Fruit fly (Drosophila melanogaster) whole organism, embryonic: ENCODE measurements around the gene CG13306.

Source experiments
- Atf-2 ChIP-seq: fragments of 200-800 bp; sonication (Bioruptor generic); optimal IDR thresholded peaks from 2 replicates; lab custom pipeline; 2016; ENCODE audit warnings: missing biosample characterization, missing genetic modification characterization
- C15 ChIP-seq: fragments of 200-800 bp; sonication (Bioruptor generic); IDR thresholded peaks from 3 replicates; pipeline ENCODE4 v1.3.6; 2022; ENCODE audit warnings: missing biosample characterization, missing genetic modification characterization
- CG12104 ChIP-seq: fragments of 200-800 bp; sonication (Bioruptor generic); optimal IDR thresholded peaks from 3 replicates; lab custom pipeline; 2016; ENCODE audit warnings: missing biosample characterization, missing genetic modification characterization
- CG1233 ChIP-seq: fragments of 200-800 bp; sonication (Bioruptor generic); optimal IDR thresholded peaks from 4 replicates; lab custom pipeline; 2018; ENCODE audit warnings: missing biosample characterization, mild to moderate bottlenecking, missing genetic modification characterization
- CG14050 ChIP-seq: fragments of 200-800 bp; sonication (Bioruptor generic); IDR thresholded peaks from 3 replicates; pipeline ENCODE4 v1.3.6; 2022; ENCODE audit warnings: missing biosample characterization, missing genetic modification characterization
- CG15514 ChIP-seq: fragments of 200-800 bp; sonication (Bioruptor generic); optimal IDR thresholded peaks from 3 replicates; lab custom pipeline; 2017; ENCODE audit warnings: missing biosample characterization, missing genetic modification characterization, mild to moderate bottlenecking, moderate library complexity, missing genetic modification reagents
- CG1602 ChIP-seq: fragments of 200-800 bp; sonication (Bioruptor generic); optimal IDR thresholded peaks from 3 replicates; lab custom pipeline; 2016; ENCODE audit warnings: missing biosample characterization, missing genetic modification characterization
- CG1603 ChIP-seq: fragments of 200-800 bp; sonication (Bioruptor generic); optimal IDR thresholded peaks from 2 replicates; lab custom pipeline; 2019; ENCODE audit warnings: missing biosample characterization, mild to moderate bottlenecking, missing genetic modification characterization, moderate library complexity
- CG16779 ChIP-seq: fragments of 200-800 bp; sonication (Bioruptor generic); IDR thresholded peaks from 2 replicates; pipeline ENCODE4 v1.3.6; 2022; ENCODE audit warnings: missing biosample characterization, missing genetic modification characterization
- CG2120 ChIP-seq: fragments of 200-800 bp; sonication (Bioruptor generic); optimal IDR thresholded peaks from 3 replicates; lab custom pipeline; 2016; ENCODE audit warnings: missing biosample characterization, missing genetic modification characterization
- CG2678 ChIP-seq: fragments of 200-800 bp; sonication (Bioruptor generic); optimal IDR thresholded peaks from 3 replicates; lab custom pipeline; 2019; ENCODE audit warnings: missing biosample characterization, mild to moderate bottlenecking, missing genetic modification characterization, moderate library complexity
- CG30431 ChIP-seq: fragments of 200-800 bp; sonication (Bioruptor generic); optimal IDR thresholded peaks from 2 replicates; lab custom pipeline; 2017; ENCODE audit warnings: missing biosample characterization, missing genetic modification characterization
- CG31388 ChIP-seq: fragments of 200-800 bp; sonication (Bioruptor generic); optimal IDR thresholded peaks from 2 replicates; lab custom pipeline; 2016; ENCODE audit warnings: missing biosample characterization, missing genetic modification characterization
- CG33213 ChIP-seq: fragments of 200-800 bp; sonication (Bioruptor generic); optimal IDR thresholded peaks from 3 replicates; lab custom pipeline; 2016; ENCODE audit warnings: missing biosample characterization, missing genetic modification characterization
- CG3726 ChIP-seq: fragments of 200-800 bp; sonication (Bioruptor generic); IDR thresholded peaks from 3 replicates; pipeline ENCODE4, ENCODE4 v1.3.6; 2022; ENCODE audit warnings: missing biosample characterization, missing genetic modification characterization
- CG4854 ChIP-seq: fragments of 200-800 bp; sonication (Bioruptor generic); optimal IDR thresholded peaks from 2 replicates; lab custom pipeline; 2016; ENCODE audit warnings: missing biosample characterization, missing genetic modification characterization, inconsistent platforms
- CG5953 ChIP-seq: fragments of 200-800 bp; sonication (Bioruptor generic); IDR thresholded peaks from 2 replicates; pipeline ENCODE4 v1.3.6; 2022; ENCODE audit warnings: missing biosample characterization, missing genetic modification characterization
- CG8281 ChIP-seq: fragments of 200-800 bp; sonication (Bioruptor generic); optimal IDR thresholded peaks from 2 replicates; lab custom pipeline; 2018; ENCODE audit warnings: missing biosample characterization, mild to moderate bottlenecking, missing genetic modification characterization, moderate library complexity
- CG9215 ChIP-seq: fragments of 200-800 bp; sonication (Bioruptor generic); IDR thresholded peaks from 2 replicates; pipeline ENCODE4 v1.3.6; 2022; ENCODE audit warnings: missing biosample characterization, missing genetic modification characterization
- CG9609 ChIP-seq: fragments of 200-800 bp; sonication (Bioruptor generic); optimal IDR thresholded peaks from 3 replicates; lab custom pipeline; 2016; ENCODE audit warnings: missing biosample characterization, missing genetic modification characterization
- CG9932 ChIP-seq: fragments of 200-800 bp; sonication (Bioruptor generic); IDR thresholded peaks from 2 replicates; pipeline ENCODE4 v1.3.6; 2022; ENCODE audit warnings: missing biosample characterization, missing genetic modification characterization
- Chrac-16 ChIP-seq: fragments of 200-800 bp; sonication (Bioruptor generic); optimal IDR thresholded peaks from 3 replicates; lab custom pipeline; 2016; ENCODE audit warnings: missing biosample characterization, missing genetic modification characterization
- CrebB ChIP-seq: fragments of 200-800 bp; sonication (Bioruptor generic); optimal IDR thresholded peaks from 3 replicates; lab custom pipeline; 2018; ENCODE audit warnings: missing biosample characterization, mild to moderate bottlenecking, missing genetic modification characterization
- Elba2 ChIP-seq: fragments of 200-800 bp; sonication (Bioruptor generic); optimal IDR thresholded peaks from 3 replicates; lab custom pipeline; 2016; ENCODE audit warnings: missing biosample characterization, missing genetic modification characterization
- Ets65A ChIP-seq: fragments of 200-800 bp; sonication (Bioruptor generic); peaks from one replicate; lab custom pipeline; 2016; ENCODE audit warnings: missing biosample characterization, missing genetic modification characterization
- Fer3 ChIP-seq: fragments of 200-800 bp; sonication (Bioruptor generic); optimal IDR thresholded peaks from 2 replicates; lab custom pipeline; 2018; ENCODE audit warnings: missing biosample characterization, mild to moderate bottlenecking, missing genetic modification characterization, moderate library complexity
- HHEX ChIP-seq: fragments of 200-800 bp; sonication (Bioruptor generic); optimal IDR thresholded peaks from 3 replicates; lab custom pipeline; 2017; ENCODE audit warnings: missing biosample characterization, mild to moderate bottlenecking, missing genetic modification characterization, missing genetic modification reagents
- HLH4C ChIP-seq: fragments of 200-800 bp; sonication (Bioruptor generic); IDR thresholded peaks from 3 replicates; pipeline ENCODE4 v1.3.6; 2022; ENCODE audit warnings: missing biosample characterization, missing genetic modification characterization; ENCODE audit not compliant: partially characterized antibody
- HLHmδ ChIP-seq: fragments of 200-800 bp; sonication (Bioruptor generic); optimal IDR thresholded peaks from 2 replicates; lab custom pipeline; 2018; ENCODE audit warnings: missing biosample characterization, mild to moderate bottlenecking, missing genetic modification characterization, moderate library complexity
- Hand ChIP-seq: fragments of 200-800 bp; sonication (Bioruptor generic); optimal IDR thresholded peaks from 2 replicates; lab custom pipeline; 2017; ENCODE audit warnings: mild to moderate bottlenecking, missing biosample characterization, missing genetic modification reagents, missing genetic modification characterization
- Myb ChIP-seq: fragments of 200-800 bp; sonication (Bioruptor generic); optimal IDR thresholded peaks from 2 replicates; lab custom pipeline; 2016; ENCODE audit warnings: missing biosample characterization, missing genetic modification characterization
- NK7.1 ChIP-seq: fragments of 200-800 bp; sonication (Bioruptor generic); optimal IDR thresholded peaks from 3 replicates; lab custom pipeline; 2016; ENCODE audit warnings: missing biosample characterization, missing genetic modification characterization
- Neu2 ChIP-seq: fragments of 200-800 bp; sonication (Bioruptor generic); optimal IDR thresholded peaks from 3 replicates; lab custom pipeline; 2016; ENCODE audit warnings: missing biosample characterization, missing genetic modification characterization, borderline replicate concordance
- Ptx1 ChIP-seq: fragments of 200-800 bp; sonication (Bioruptor generic); IDR thresholded peaks from 2 replicates; pipeline ENCODE4 v1.3.6; 2022; ENCODE audit warnings: missing biosample characterization, missing genetic modification characterization
- Taf1 ChIP-seq: fragments of 200-800 bp; sonication (Bioruptor generic); IDR thresholded peaks from 2 replicates; pipeline ENCODE4 v1.3.6; 2022; ENCODE audit warnings: missing biosample characterization, missing genetic modification characterization
- YL-1 ChIP-seq: fragments of 200-800 bp; sonication (Bioruptor generic); optimal IDR thresholded peaks from 3 replicates; lab custom pipeline; 2017; ENCODE audit warnings: missing biosample characterization, mild to moderate bottlenecking, missing genetic modification characterization
- ash1 ChIP-seq: fragments of 200-800 bp; sonication (Bioruptor generic); optimal IDR thresholded peaks from 2 replicates; lab custom pipeline; 2018; ENCODE audit warnings: missing biosample characterization, mild to moderate bottlenecking, missing genetic modification characterization
- ato ChIP-seq: fragments of 200-800 bp; sonication (Bioruptor generic); IDR thresholded peaks from 2 replicates; pipeline ENCODE4 v1.3.6; 2022; ENCODE audit warnings: missing biosample characterization, missing genetic modification characterization; ENCODE audit not compliant: partially characterized antibody
- bsh ChIP-seq, 2 experiments: fragments of 200-800 bp; sonication (Bioruptor generic); optimal IDR thresholded peaks; 2 replicates each; lab custom pipeline; 2017 to 2018; ENCODE audit warnings: mild to moderate bottlenecking in 2 of 2, missing biosample characterization in 2 of 2, missing genetic modification characterization in 2 of 2, moderate library complexity in 1 of 2
- ci ChIP-seq: fragments of 200-800 bp; sonication (Bioruptor generic); IDR thresholded peaks from 3 replicates; pipeline ENCODE4 v1.3.6; 2022; ENCODE audit warnings: missing biosample characterization, missing genetic modification characterization
- eve ChIP-seq, 2 experiments: fragments of >200 bp; optimal IDR thresholded peaks; 2 replicates each; lab custom pipeline; 2017; ENCODE audit warnings: missing biosample characterization in 2 of 2, missing genetic modification characterization in 2 of 2
- jumu ChIP-seq: fragments of 200-800 bp; sonication (Bioruptor generic); optimal IDR thresholded peaks from 3 replicates; lab custom pipeline; 2016; ENCODE audit warnings: missing biosample characterization, missing genetic modification characterization
- kah ChIP-seq: fragments of 200-800 bp; sonication (Bioruptor generic); optimal IDR thresholded peaks from 2 replicates; lab custom pipeline; 2018; ENCODE audit warnings: missing biosample characterization, mild to moderate bottlenecking, missing genetic modification characterization
- nau ChIP-seq: fragments of 200-800 bp; sonication (Bioruptor generic); optimal IDR thresholded peaks from 3 replicates; lab custom pipeline; 2017; ENCODE audit warnings: missing biosample characterization, mild to moderate bottlenecking, missing genetic modification characterization, missing genetic modification reagents
- nmo ChIP-seq: fragments of 200-800 bp; sonication (Bioruptor generic); optimal IDR thresholded peaks from 2 replicates; lab custom pipeline; 2018; ENCODE audit warnings: missing biosample characterization, mild to moderate bottlenecking, missing genetic modification characterization, moderate library complexity
- pan ChIP-seq, 4 experiments: fragments of >200 bp in 3 of 4; fragments of 200-800 bp in 1 of 4; sonication (Bioruptor generic) in 1 of 4; optimal IDR thresholded peaks in 3 of 4; IDR thresholded peaks in 1 of 4; 2 replicates each; pipeline versions ENCODE4 v1.3.6 to Lab custom; 2017 to 2022; ENCODE audit warnings: missing biosample characterization in 2 of 4, missing genetic modification characterization in 2 of 4, mixed read lengths in 1 of 4
- scrt ChIP-seq: fragments of 200-800 bp; sonication (Bioruptor generic); optimal IDR thresholded peaks from 2 replicates; lab custom pipeline; 2018; ENCODE audit warnings: missing biosample characterization, mild to moderate bottlenecking, missing genetic modification characterization, moderate library complexity
- sd ChIP-seq: fragments of 200-800 bp; sonication (Bioruptor generic); optimal IDR thresholded peaks from 3 replicates; lab custom pipeline; 2018; ENCODE audit warnings: missing biosample characterization, mild to moderate bottlenecking, missing genetic modification characterization, moderate library complexity
- sim ChIP-seq: fragments of 200-800 bp; sonication (Bioruptor generic); IDR thresholded peaks from 2 replicates; pipeline ENCODE4 v1.3.6; 2022; ENCODE audit warnings: missing biosample characterization, missing genetic modification characterization
- tin ChIP-seq: fragments of 200-800 bp; sonication (Bioruptor generic); optimal IDR thresholded peaks from 3 replicates; lab custom pipeline; 2016; ENCODE audit warnings: missing biosample characterization, missing genetic modification characterization
- toy ChIP-seq: fragments of 200-800 bp; sonication (Bioruptor generic); IDR thresholded peaks from 2 replicates; pipeline ENCODE4 v1.3.6; 2022; ENCODE audit warnings: missing biosample characterization, missing genetic modification characterization

Gene CG13306

dm6 chr3L:8767876-8768275 lies 18.4 kb upstream of the CG13306 start (continued):
- TF ChIP-seq YL-1 (GFP tag; lab: Kevin White, UChicago) (no peak), nmo (GFP tag; lab: Kevin White, UChicago) (peak; percentile 39), CG8281 (tag; lab: Kevin White, UChicago) (no peak), nau (GFP tag; lab: Kevin White, UChicago) (peak; percentile 25), sd (tag; lab: Kevin White, UChicago) (no peak), C15 (no peak), Neu2 (GFP tag; lab: Kevin White, UChicago) (no peak), CG30431 (no peak), kah (no peak), ci (no peak), Myb (peak; percentile 52), toy (no peak), CG14050 (no peak), CrebB (tag; lab: Kevin White, UChicago) (no peak), CG3726 (GFP tag; lab: Robert Waterston, UW) (no peak), Fer3 (peak; percentile 35), Chrac-16 (peak; percentile 11), scrt (peak; percentile 28), Hand (GFP tag; lab: Kevin White, UChicago) (peak; percentile 39), sim (GFP tag; lab: Robert Waterston, UW) (no peak), HLHmδ (GFP tag; lab: Kevin White, UChicago) (no peak), CG12104 (peak; percentile 16), Ets65A (GFP tag; lab: Kevin White, UChicago) (peak; percentile 76), ash1 (GFP tag; lab: Kevin White, UChicago) (no peak), CG1603 (tag; lab: Kevin White, UChicago) (peak; percentile 15), HLH4C (GFP tag; lab: Robert Waterston, UW) (no peak), bsh (GFP tag; optimal IDR thresholded peaks at IDR 0.05; lab: Kevin White, UChicago) (peak in 1 of 2 experiments; percentile 41), eve (GFP tag; optimal IDR thresholded peaks at IDR 0.05; lab: Kevin White, UChicago) (peak in 1 of 2 experiments; percentile 50), Ptx1 (peak; percentile 54; the same call in 1 of the 2 replicates), HHEX (GFP tag; lab: Kevin White, UChicago) (peak; percentile 54), CG1233 (GFP tag; lab: Kevin White, UChicago) (peak; percentile 47), CG16779 (GFP tag; lab: Robert Waterston, UW) (no peak), CG4854 (GFP tag; lab: Kevin White, UChicago) (no peak), Taf1 (GFP tag; lab: Robert Waterston, UW) (no peak), Atf-2 (GFP tag; lab: Kevin White, UChicago) (no peak), CG2120 (peak; percentile 81), ato (GFP tag; lab: Robert Waterston, UW) (no peak), NK7.1 (GFP tag; lab: Kevin White, UChicago) (no peak), pan (optimal IDR thresholded peaks at IDR 0.05; lab: Kevin White, UChicago) (no peak), pan (GFP tag; optimal IDR thresholded peaks at IDR 0.05 in 1 of 2, IDR thresholded peaks at IDR 0.05 in 1 of 2) (peak in 1 of 2 experiments; percentile 48), Elba2 (no peak), CG1602 (GFP tag; lab: Kevin White, UChicago) (no peak), jumu (GFP tag; lab: Kevin White, UChicago) (no peak), tin (peak; percentile 14), CG9609 (GFP tag; lab: Kevin White, UChicago) (peak; percentile 16), CG33213 (no peak), CG2678 (tag; lab: Kevin White, UChicago) (peak; percentile 76), CG15514 (peak; percentile 27), CG9215 (GFP tag; lab: Robert Waterston, UW) (peak; percentile 62), CG31388 (no peak), CG9932 (GFP tag; lab: Robert Waterston, UW) (peak; percentile 66), CG5953 (GFP tag; lab: Robert Waterston, UW) (no peak)
